Fruit fly (Drosophila melanogaster): ENCODE measurements around the gene CG10184.

CG10184 gene

DNA sequence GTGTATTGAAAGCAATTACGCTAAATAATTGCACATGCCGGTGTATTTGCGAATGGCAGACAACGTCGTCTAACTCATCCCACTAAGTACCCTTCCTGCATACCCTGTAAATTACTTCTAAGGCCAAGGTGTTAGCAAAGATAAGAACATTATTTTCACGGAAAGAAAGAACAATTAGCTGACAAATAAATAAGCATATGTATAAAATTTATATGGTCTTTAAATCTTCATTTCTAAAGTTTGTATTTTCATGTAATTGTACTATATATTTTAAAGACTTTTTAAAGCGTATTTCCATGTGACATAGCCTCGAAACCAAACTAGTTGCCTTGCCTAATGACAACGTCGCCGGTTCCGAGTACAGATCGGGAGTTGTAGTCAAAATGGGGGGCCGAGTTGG, 32.0 kb upstream of the CG10184 start:
- TF ChIP-seq CG32121 (GFP tag; IDR thresholded peaks at IDR 0.05): 0 out of 2 replicates have a peak, but pooled peaks have one; percentile 12
- peak; percentile 30 for TF ChIP-seq CG14655 (GFP tag; optimal IDR thresholded peaks at IDR 0.05)
- no peak for TF ChIP-seq Pif1A (GFP tag; optimal IDR thresholded peaks at IDR 0.05)
- peak; percentile 4 for TF ChIP-seq CG8301 (tag; optimal IDR thresholded peaks at IDR 0.05)
- TF ChIP-seq D1 (tag; optimal IDR thresholded peaks at IDR 0.05): no peak

DNA sequence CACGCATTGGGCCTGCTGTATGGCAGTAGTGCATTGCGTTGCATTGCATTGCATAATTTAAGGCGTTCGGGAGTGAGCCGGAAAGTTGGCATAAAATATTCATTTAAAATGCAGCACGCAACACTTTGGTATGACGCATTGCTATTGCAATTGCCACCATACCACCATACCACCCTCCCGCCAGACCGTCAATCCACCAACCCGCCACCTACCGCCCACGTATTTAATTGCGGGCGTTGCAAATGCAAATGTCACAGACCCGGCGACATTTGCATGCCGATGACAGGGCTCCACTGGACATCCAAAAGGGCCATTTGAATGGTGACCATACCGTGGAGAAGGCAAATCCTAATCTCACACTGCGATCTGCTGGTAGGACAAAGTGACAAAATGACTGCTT, 29.5 kb upstream of the CG10184 start:
- TF ChIP-seq CG32121 (GFP tag; IDR thresholded peaks at IDR 0.05) (no peak), CG34367 (tag; optimal IDR thresholded peaks at IDR 0.05) (no peak), Pif1B (GFP tag; optimal IDR thresholded peaks at IDR 0.05) (no peak), CG12605 (GFP tag; IDR thresholded peaks at IDR 0.05) (no peak), Pif1A (GFP tag; optimal IDR thresholded peaks at IDR 0.05) (no peak), CG13204 (GFP tag; optimal IDR thresholded peaks at IDR 0.05) (no peak), EcR (GFP tag; optimal IDR thresholded peaks at IDR 0.05) (no peak), CG8159 (tag; optimal IDR thresholded peaks at IDR 0.05) (no peak), CG15710 (tag; optimal IDR thresholded peaks at IDR 0.05) (no peak)

DNA sequence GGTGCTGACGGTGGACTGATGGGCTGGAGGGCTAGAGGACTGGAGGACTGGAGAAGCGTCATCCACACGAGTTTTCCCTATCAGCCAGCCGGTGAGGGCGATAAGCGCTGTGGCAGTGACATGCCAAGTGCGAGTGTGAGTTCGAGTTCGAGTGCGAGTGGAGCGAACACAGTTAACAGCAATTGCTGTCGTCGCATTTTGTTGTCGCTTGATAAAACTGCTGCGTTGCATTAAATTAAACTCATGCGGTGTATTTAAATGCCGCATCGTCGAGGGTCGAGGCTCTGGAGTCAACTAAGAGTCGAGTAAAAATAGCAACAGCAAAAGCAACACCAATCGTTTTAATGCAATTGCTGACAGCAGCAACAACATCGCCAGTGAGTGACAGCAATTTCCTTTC, 24.3 kb upstream of the CG10184 start:
- TF ChIP-seq CG12605 (GFP tag; IDR thresholded peaks at IDR 0.05): no peak
- TF ChIP-seq EcR (GFP tag; optimal IDR thresholded peaks at IDR 0.05): peak; percentile 62

DNA sequence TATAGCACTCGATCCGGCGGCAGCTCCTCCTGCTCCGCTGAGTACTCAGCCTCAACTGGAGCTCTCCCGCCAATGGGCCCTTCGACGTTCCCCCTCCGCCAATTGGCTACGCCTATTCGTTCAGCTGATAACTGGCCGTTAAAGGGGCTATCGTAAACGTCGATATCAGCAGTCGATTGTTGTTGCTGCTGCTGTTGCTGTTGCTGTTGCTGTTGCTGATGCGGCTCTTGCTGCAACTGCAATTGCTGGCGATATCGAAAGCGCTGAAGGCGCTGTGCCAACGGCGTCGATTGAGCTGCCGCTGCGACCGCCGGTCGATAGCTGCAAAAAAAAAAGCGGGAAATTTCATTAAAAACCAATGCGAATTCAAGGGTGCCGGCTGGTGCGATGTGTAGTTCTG, 21.8 kb upstream of the CG10184 start:
- TF ChIP-seq rn (GFP tag; IDR thresholded peaks at IDR 0.05) (no peak), CG13204 (GFP tag; optimal IDR thresholded peaks at IDR 0.05) (no peak), Pif1B (GFP tag; optimal IDR thresholded peaks at IDR 0.05) (no peak), EcR (GFP tag; optimal IDR thresholded peaks at IDR 0.05) (no peak), CG14655 (GFP tag; optimal IDR thresholded peaks at IDR 0.05) (no peak), CG32121 (GFP tag; IDR thresholded peaks at IDR 0.05) (no peak), CG4496 (GFP tag; IDR thresholded peaks at IDR 0.05) (no peak)

DNA sequence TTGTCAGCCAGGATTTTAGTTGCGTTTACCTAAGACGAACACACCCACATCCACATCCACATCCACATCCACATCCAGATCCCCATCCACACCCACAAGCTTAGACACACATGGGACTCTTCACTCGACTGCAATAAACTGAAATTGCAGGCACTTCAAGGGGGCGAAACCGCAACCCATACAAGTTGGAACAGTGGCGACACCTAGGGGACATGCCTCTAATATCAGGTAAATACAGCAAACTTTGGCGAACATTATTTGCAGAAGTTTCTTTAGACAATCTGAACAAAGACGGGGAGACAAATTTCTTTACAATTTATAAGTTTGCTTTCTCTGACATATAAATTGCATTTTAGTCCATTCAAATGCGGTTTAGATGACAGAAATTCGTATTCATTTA, 17.7 kb upstream of the CG10184 start:
- TF ChIP-seq CG14655 (GFP tag; optimal IDR thresholded peaks at IDR 0.05) (no peak), CG15710 (tag; optimal IDR thresholded peaks at IDR 0.05) (no peak), EcR (GFP tag; optimal IDR thresholded peaks at IDR 0.05) (no peak), CG9948 (tag; optimal IDR thresholded peaks at IDR 0.05) (no peak)

DNA sequence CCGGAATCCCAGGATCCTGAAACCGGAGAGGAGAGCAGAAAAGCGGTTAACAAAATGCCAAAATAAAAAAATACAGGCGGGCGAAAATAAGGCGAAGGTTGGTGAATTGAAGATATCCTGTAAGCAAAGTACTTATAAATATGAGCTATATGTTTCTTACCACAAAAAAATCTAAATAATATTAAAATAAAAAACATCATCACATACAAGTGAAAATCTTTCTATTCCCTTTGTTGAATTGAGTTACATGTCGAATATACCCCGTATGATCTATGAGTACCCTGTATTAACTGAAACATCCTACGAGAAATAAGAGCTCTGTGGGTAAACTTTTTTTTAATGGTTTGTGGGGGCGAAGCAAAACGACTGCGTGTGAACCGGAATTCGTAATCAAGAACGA, 6.8 kb upstream of the CG10184 start:
- no peak for TF ChIP-seq EcR (GFP tag; optimal IDR thresholded peaks at IDR 0.05)
- no peak for TF ChIP-seq CG9948 (tag; optimal IDR thresholded peaks at IDR 0.05)
- no peak for TF ChIP-seq Pif1A (GFP tag; optimal IDR thresholded peaks at IDR 0.05)
- TF ChIP-seq gl (tag; optimal IDR thresholded peaks at IDR 0.05): no peak
- TF ChIP-seq CG32121 (GFP tag; IDR thresholded peaks at IDR 0.05): no peak
- no peak for TF ChIP-seq Ets98B (GFP tag; IDR thresholded peaks at IDR 0.05)

DNA sequence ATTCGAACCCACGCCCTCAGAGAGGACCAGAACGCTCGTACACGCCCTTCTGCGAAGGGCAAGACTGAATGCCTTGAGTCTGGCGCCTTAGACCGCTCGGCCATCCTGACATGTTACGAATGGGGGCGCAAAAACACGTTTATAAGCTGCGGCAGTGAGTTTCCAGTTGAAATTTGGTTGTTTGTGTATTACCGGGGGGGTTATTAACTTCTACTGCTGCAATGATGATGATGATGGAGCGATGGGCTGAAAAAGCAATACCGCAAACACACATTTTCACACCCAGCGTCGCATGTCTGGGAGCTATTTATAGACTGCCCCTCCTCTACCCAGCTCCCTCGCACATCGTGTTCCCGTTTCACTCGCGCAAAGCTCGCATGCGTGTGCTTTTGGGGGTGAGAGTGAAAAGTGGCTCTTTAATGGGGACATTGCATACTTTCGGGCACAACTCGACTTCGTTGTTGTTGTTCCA, 3.9 kb downstream of the CG10184 start:
- TF ChIP-seq CG32121 (GFP tag; IDR thresholded peaks at IDR 0.05): no peak
- TF ChIP-seq CG4496 (GFP tag; IDR thresholded peaks at IDR 0.05): 0 out of 3 replicates have a peak, but pooled peaks have one; percentile 55
- TF ChIP-seq EcR (GFP tag; optimal IDR thresholded peaks at IDR 0.05): peak; percentile 92

DNA sequence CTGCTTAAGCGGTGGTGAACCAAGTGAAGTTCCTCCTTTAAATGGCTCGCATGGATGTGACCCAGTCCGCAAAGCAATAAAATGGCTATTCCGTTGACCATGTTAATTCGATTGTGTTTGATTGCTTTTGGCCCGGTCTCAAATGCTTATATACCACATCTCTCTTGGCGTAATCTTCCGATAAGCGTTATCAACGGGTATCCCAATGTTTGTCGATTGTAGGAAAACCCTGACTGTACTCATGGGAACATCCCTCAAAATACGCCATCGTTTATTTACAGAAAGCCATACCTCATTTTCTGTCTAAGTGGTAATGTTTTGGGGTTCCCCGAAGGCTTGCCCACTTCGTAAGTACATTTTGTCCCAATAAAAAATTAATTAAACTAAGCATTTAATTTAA, 6.4 kb downstream of the CG10184 start, which contains the start of gene CG10183:
CG10183 (minus strand) TSS at position 101 of the 400 bp plus-strand sequence.
- TF ChIP-seq CG34367 (tag; optimal IDR thresholded peaks at IDR 0.05) (no peak), Pif1B (GFP tag; optimal IDR thresholded peaks at IDR 0.05) (no peak), rn (GFP tag; IDR thresholded peaks at IDR 0.05) (no peak), fd96Ca (GFP tag; IDR thresholded peaks at IDR 0.05) (no peak), CG12605 (GFP tag; IDR thresholded peaks at IDR 0.05) (no peak)

DNA sequence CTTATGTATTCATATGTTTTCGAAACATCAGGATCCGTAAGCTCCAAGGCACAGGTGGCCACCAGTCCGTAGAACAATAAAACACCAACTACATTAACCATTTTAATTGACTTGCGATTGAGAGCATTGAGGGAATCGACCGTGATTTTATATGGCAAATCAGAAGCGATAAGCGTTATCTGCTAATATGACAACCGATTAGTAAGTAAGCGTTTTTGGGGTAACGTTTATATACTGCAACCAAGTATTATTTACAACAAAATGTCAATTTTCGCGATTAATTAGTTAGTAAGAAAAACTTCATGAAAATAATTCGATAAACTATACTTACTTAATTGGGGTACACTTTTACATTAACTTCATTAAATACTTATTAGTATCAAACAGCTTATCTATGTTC, 9.1 kb downstream of the CG10184 start, which contains the start of gene CG16723:
CG16723 (minus strand) TSS at position 101 of the 400 bp plus-strand sequence.
- TF ChIP-seq CG17806 (tag; optimal IDR thresholded peaks at IDR 0.05) (no peak), CG32121 (GFP tag; IDR thresholded peaks at IDR 0.05) (no peak), rn (GFP tag; IDR thresholded peaks at IDR 0.05) (no peak), gl (tag; optimal IDR thresholded peaks at IDR 0.05) (no peak), CG8159 (tag; optimal IDR thresholded peaks at IDR 0.05) (no peak)

All from whole organism, pupa.